Fruit fly (Drosophila melanogaster) Kc167 (cell line): Measurements from ENCODE around the gene CG42854.

ENCODE experiments used
- Myc ChIP-seq: fragments of >200 bp; optimal IDR thresholded peaks from 2 replicates; lab custom pipeline; 2017; ENCODE audit warnings: missing external identifiers
- Sin3A ChIP-seq: fragments of >200 bp; optimal IDR thresholded peaks from 2 replicates; lab custom pipeline; 2018; ENCODE audit warnings: missing external identifiers
- h ChIP-seq: fragments of >200 bp; optimal IDR thresholded peaks from 3 replicates; lab custom pipeline; 2018; ENCODE audit warnings: missing external identifiers
- insv ChIP-seq: fragments of >200 bp; optimal IDR thresholded peaks from 3 replicates; lab custom pipeline; 2018; ENCODE audit warnings: missing external identifiers
- psq ChIP-seq: fragments of >200 bp; optimal IDR thresholded peaks from 2 replicates; lab custom pipeline; 2017; ENCODE audit warnings: missing external identifiers
- ttk ChIP-seq: sonication (Bioruptor generic); optimal IDR thresholded peaks from 2 replicates; lab custom pipeline; 2017; ENCODE audit warnings: missing external identifiers

CG42854 gene

dm6 chrX:17246916-17247315 is at the start of gene CG42854:
Gene CG42854 (minus strand): TSS chrX:17247016.
- no peak for TF ChIP-seq insv (lab: Kevin White, UChicago)
- TF ChIP-seq h (lab: Kevin White, UChicago) = no peak
- no peak for TF ChIP-seq ttk (lab: Kevin White, UChicago)
- no peak for TF ChIP-seq Myc
- no peak for TF ChIP-seq Sin3A (lab: Kevin White, UChicago)
- TF ChIP-seq psq (lab: Kevin White, UChicago) = no peak

- TF ChIP-seq ttk (lab: Kevin White, UChicago) (no peak), psq (lab: Kevin White, UChicago) (no peak), Sin3A (lab: Kevin White, UChicago) (no peak), insv (lab: Kevin White, UChicago) (no peak), h (lab: Kevin White, UChicago) (no peak), Myc (no peak)
Measured at dm6 chrX:17294979-17295378, 48.2 kb upstream of the CG42854 start.

dm6 chrX:17294169-17294833 is 47.5 kb upstream of the CG42854 start:
- TF ChIP-seq ttk (lab: Kevin White, UChicago) = no peak
- no peak for TF ChIP-seq Sin3A (lab: Kevin White, UChicago)
- no peak for TF ChIP-seq Myc
- TF ChIP-seq insv (lab: Kevin White, UChicago) = no peak
- no peak for TF ChIP-seq psq (lab: Kevin White, UChicago)
- TF ChIP-seq h (lab: Kevin White, UChicago) = no peak

- TF ChIP-seq ttk (lab: Kevin White, UChicago) (no peak), insv (lab: Kevin White, UChicago) (no peak), h (lab: Kevin White, UChicago) (no peak), psq (lab: Kevin White, UChicago) (no peak), Sin3A (lab: Kevin White, UChicago) (no peak), Myc (no peak)
Measured at dm6 chrX:17293385-17293784, 46.6 kb upstream of the CG42854 start.

dm6 chrX:17292050-17292730 is 45.4 kb upstream of the CG42854 start:
- TF ChIP-seq insv (lab: Kevin White, UChicago) = no peak

- TF ChIP-seq psq (lab: Kevin White, UChicago) (no peak), insv (lab: Kevin White, UChicago) (no peak), Sin3A (lab: Kevin White, UChicago) (no peak), ttk (lab: Kevin White, UChicago) (no peak), Myc (no peak), h (lab: Kevin White, UChicago) (no peak)
Measured at dm6 chrX:17290960-17291432, 44.2 kb upstream of the CG42854 start.

- TF ChIP-seq Myc (no peak), psq (lab: Kevin White, UChicago) (no peak), ttk (lab: Kevin White, UChicago) (no peak), insv (lab: Kevin White, UChicago) (no peak), h (lab: Kevin White, UChicago) (no peak), Sin3A (lab: Kevin White, UChicago) (no peak)
Measured at dm6 chrX:17290154-17290959, 43.5 kb upstream of the CG42854 start.

dm6 chrX:17289225-17289624 is 42.4 kb upstream of the CG42854 start:
- TF ChIP-seq h (lab: Kevin White, UChicago) (no peak), Sin3A (lab: Kevin White, UChicago) (no peak), ttk (lab: Kevin White, UChicago) (no peak), Myc (no peak), insv (lab: Kevin White, UChicago) (no peak), psq (lab: Kevin White, UChicago) (no peak)

dm6 chrX:17285069-17285468 is 38.3 kb upstream of the CG42854 start:
- no peak for TF ChIP-seq psq (lab: Kevin White, UChicago)
- no peak for TF ChIP-seq ttk (lab: Kevin White, UChicago)
- TF ChIP-seq Sin3A (lab: Kevin White, UChicago) = no peak
- no peak for TF ChIP-seq Myc
- no peak for TF ChIP-seq insv (lab: Kevin White, UChicago)
- no peak for TF ChIP-seq h (lab: Kevin White, UChicago)

dm6 chrX:17284400-17284799 is 37.6 kb upstream of the CG42854 start, which contains the start of gene CG8661:
Gene CG8661 (minus strand): TSS chrX:17284500.
- no peak for TF ChIP-seq ttk (lab: Kevin White, UChicago)
- TF ChIP-seq insv (lab: Kevin White, UChicago) = no peak
- no peak for TF ChIP-seq Sin3A (lab: Kevin White, UChicago)
- no peak for TF ChIP-seq Myc

dm6 chrX:17282626-17283025 is 35.8 kb upstream of the CG42854 start, which contains the start of gene CG8664:
Gene CG8664 (minus strand): TSS chrX:17282726.
- TF ChIP-seq h (lab: Kevin White, UChicago) = no peak
- TF ChIP-seq Sin3A (lab: Kevin White, UChicago) = no peak
- no peak for TF ChIP-seq psq (lab: Kevin White, UChicago)
- no peak for TF ChIP-seq insv (lab: Kevin White, UChicago)
- no peak for TF ChIP-seq Myc
- no peak for TF ChIP-seq ttk (lab: Kevin White, UChicago)
